Worm (Caenorhabditis elegans) whole organism, L2 larva: Measurements from ENCODE around the gene hpo-8.

Source experiments
- F13H6.1 ChIP-seq: sonication (generic microtip); optimal IDR thresholded peaks from 2 replicates; lab custom pipeline; 2016; ENCODE audit warnings: missing genetic modification characterization, missing compliant biosample characterization
- Y55F3AM.14 ChIP-seq: fragments of 200-800 bp; sonication (Bioruptor generic); optimal IDR thresholded peaks from 2 replicates; lab custom pipeline; 2018; ENCODE audit warnings: mild to moderate bottlenecking, missing genetic modification characterization, missing compliant biosample characterization
- ZK546.5 ChIP-seq: sonication (generic microtip); optimal IDR thresholded peaks from 2 replicates; lab custom pipeline; 2017; ENCODE audit warnings: missing biosample characterization, missing genetic modification characterization
- alr-1 ChIP-seq: fragments of 150-350 bp; optimal IDR thresholded peaks from 2 replicates; lab custom pipeline; 2014; ENCODE audit warnings: missing biosample characterization, missing genetic modification characterization
- aly-2 ChIP-seq: fragments of 150-350 bp; optimal IDR thresholded peaks from 2 replicates; lab custom pipeline; 2014; ENCODE audit warnings: missing biosample characterization, missing genetic modification characterization
- ama-1 ChIP-seq: fragments of 150-350 bp; optimal IDR thresholded peaks from 2 replicates; lab custom pipeline; 2018; ENCODE audit warnings: inconsistent platforms
- blmp-1 ChIP-seq: sonication (generic microtip); optimal IDR thresholded peaks from 2 replicates; lab custom pipeline; 2017; ENCODE audit warnings: missing genetic modification characterization, mild to moderate bottlenecking, missing compliant biosample characterization, antibody characterized with exemption, moderate library complexity; ENCODE audit not compliant: insufficient read depth
- crh-2 ChIP-seq: sonication (generic microtip); optimal IDR thresholded peaks from 2 replicates; lab custom pipeline; 2017; ENCODE audit warnings: missing biosample characterization, missing genetic modification characterization
- dmd-4 ChIP-seq: sonication (generic microtip); optimal IDR thresholded peaks from 2 replicates; lab custom pipeline; 2017; ENCODE audit warnings: missing biosample characterization, missing genetic modification characterization
- egl-27 ChIP-seq: sonication (generic microtip); optimal IDR thresholded peaks from 3 replicates; lab custom pipeline; 2017; ENCODE audit warnings: missing biosample characterization, missing genetic modification reagents, missing genetic modification characterization
- elt-1 ChIP-seq: fragments of 150-350 bp; optimal IDR thresholded peaks from 2 replicates; lab custom pipeline; 2014; ENCODE audit warnings: missing biosample characterization, missing genetic modification characterization
- elt-3 ChIP-seq: sonication (generic microtip); optimal IDR thresholded peaks from 2 replicates; lab custom pipeline; 2017; ENCODE audit warnings: missing biosample characterization, missing genetic modification characterization
- fos-1 ChIP-seq: fragments of 150-350 bp; optimal IDR thresholded peaks from 2 replicates; lab custom pipeline; 2014; ENCODE audit warnings: missing biosample characterization, missing genetic modification characterization
- lin-13 ChIP-seq: fragments of 150-350 bp; optimal IDR thresholded peaks from 2 replicates; lab custom pipeline; 2014; ENCODE audit warnings: missing biosample characterization, missing genetic modification reagents, missing genetic modification characterization
- lin-39 ChIP-seq: fragments of 150-350 bp; optimal IDR thresholded peaks from 2 replicates; lab custom pipeline; 2014; ENCODE audit warnings: missing biosample characterization, missing genetic modification reagents, missing genetic modification characterization
- lsy-2 ChIP-seq, 2 experiments: fragments of 150-350 bp in 1 of 2; sonication (generic microtip) in 1 of 2; optimal IDR thresholded peaks; 2 replicates each; lab custom pipeline; 2014 to 2017; ENCODE audit warnings: missing biosample characterization in 2 of 2, missing genetic modification characterization in 2 of 2
- mbf-1 ChIP-seq: sonication (generic microtip); optimal IDR thresholded peaks from 2 replicates; lab custom pipeline; 2017; ENCODE audit warnings: missing biosample characterization, missing genetic modification characterization
- nhr-10 ChIP-seq: sonication (generic microtip); optimal IDR thresholded peaks from 2 replicates; lab custom pipeline; 2017; ENCODE audit warnings: missing biosample characterization, missing genetic modification characterization
- nhr-129 ChIP-seq: fragments of 150-350 bp; optimal IDR thresholded peaks from 2 replicates; lab custom pipeline; 2014; ENCODE audit warnings: missing biosample characterization, missing genetic modification characterization
- nhr-21 ChIP-seq: fragments of 150-350 bp; optimal IDR thresholded peaks from 2 replicates; lab custom pipeline; 2014; ENCODE audit warnings: missing biosample characterization, missing genetic modification characterization
- nhr-23 ChIP-seq: fragments of 150-350 bp; optimal IDR thresholded peaks from 2 replicates; lab custom pipeline; 2014; ENCODE audit warnings: missing biosample characterization, missing genetic modification reagents, missing genetic modification characterization
- nhr-237 ChIP-seq: fragments of 150-350 bp; optimal IDR thresholded peaks from 2 replicates; lab custom pipeline; 2014; ENCODE audit warnings: missing biosample characterization, missing genetic modification characterization
- nhr-77 ChIP-seq: fragments of 150-350 bp; optimal IDR thresholded peaks from 2 replicates; lab custom pipeline; 2014; ENCODE audit warnings: missing biosample characterization, missing genetic modification characterization
- peb-1 ChIP-seq: fragments of 150-350 bp; optimal IDR thresholded peaks from 2 replicates; lab custom pipeline; 2014; ENCODE audit warnings: missing biosample characterization, missing genetic modification characterization
- sma-9 ChIP-seq, 2 experiments: fragments of 150-350 bp in 1 of 2; sonication (generic microtip) in 1 of 2; optimal IDR thresholded peaks; 2 replicates each; lab custom pipeline; 2014 to 2016; ENCODE audit warnings: missing genetic modification characterization in 2 of 2, mild to moderate bottlenecking in 1 of 2, missing biosample characterization in 1 of 2, missing compliant biosample characterization in 1 of 2, missing genetic modification reagents in 1 of 2, moderate library complexity in 1 of 2
- snpc-4 ChIP-seq: fragments of 150-350 bp; optimal IDR thresholded peaks from 2 replicates; lab custom pipeline; 2014; ENCODE audit warnings: missing biosample characterization, missing genetic modification characterization
- unc-39 ChIP-seq: fragments of 150-350 bp; optimal IDR thresholded peaks from 2 replicates; lab custom pipeline; 2014; ENCODE audit warnings: missing biosample characterization, missing genetic modification characterization
- unc-55 ChIP-seq: fragments of 150-350 bp; sonication (generic microtip); optimal IDR thresholded peaks from 3 replicates; lab custom pipeline; 2014; ENCODE audit warnings: missing biosample characterization, missing genetic modification reagents, missing genetic modification characterization
- unc-62 ChIP-seq: fragments of 150-350 bp; optimal IDR thresholded peaks from 2 replicates; lab custom pipeline; 2014; ENCODE audit warnings: missing biosample characterization, missing genetic modification reagents, missing genetic modification characterization
- ztf-1 ChIP-seq: fragments of 200-800 bp; sonication (Bioruptor generic); conservative IDR thresholded peaks from 2 replicates; pipeline ENCODE4 v1.3.6; 2022; ENCODE audit warnings: missing genetic modification characterization, missing compliant biosample characterization
- ztf-11 ChIP-seq: sonication (generic microtip); optimal IDR thresholded peaks from 2 replicates; lab custom pipeline; 2017; ENCODE audit warnings: missing biosample characterization, missing genetic modification characterization
- ztf-4 ChIP-seq: fragments of 150-350 bp; optimal IDR thresholded peaks from 2 replicates; lab custom pipeline; 2014; ENCODE audit warnings: missing biosample characterization, missing genetic modification characterization

The hpo-8 gene

DNA sequence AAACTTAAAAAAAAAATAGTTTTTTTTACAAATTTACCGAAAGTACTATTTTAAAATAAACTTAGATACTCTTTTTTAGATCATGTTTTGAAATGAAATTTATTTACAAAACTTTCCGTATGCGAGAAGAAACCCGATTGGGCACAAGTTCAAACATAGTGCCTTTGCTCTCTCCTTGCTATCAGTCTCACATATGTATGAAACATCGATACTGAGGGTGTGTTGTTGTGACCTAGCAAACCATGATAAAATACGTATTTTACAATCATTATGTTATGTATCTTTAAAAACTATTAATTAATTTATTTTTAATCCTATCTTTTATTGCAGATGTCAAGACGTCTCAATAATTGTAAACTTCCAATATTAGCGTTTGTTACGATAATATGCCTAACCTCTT, 29.0 kb upstream of the hpo-8 start:
- TF ChIP-seq lsy-2 (tag; optimal IDR thresholded peaks at IDR 0.05; lab: Kevin White, UChicago): no peak
- peak; percentile 93 for TF ChIP-seq fos-1 (tag; lab: Kevin White, UChicago)

DNA sequence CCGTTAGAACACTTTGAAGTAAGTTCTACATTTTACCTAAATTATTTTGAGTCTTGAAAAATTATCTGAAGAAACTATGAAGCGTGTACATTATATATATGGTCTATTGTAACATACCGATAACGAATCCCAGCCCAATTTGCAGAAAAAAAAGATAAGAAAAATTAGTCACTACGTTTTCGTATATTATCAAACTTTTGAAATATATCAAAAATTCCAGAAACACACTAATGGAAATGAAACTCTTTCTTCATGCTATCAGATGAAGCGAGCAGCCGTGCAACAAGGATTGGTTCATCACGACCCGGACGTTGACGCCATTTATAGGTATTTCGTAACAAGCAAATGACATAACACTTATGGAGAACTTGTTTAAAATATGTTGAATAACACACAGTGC, 27.2 kb upstream of the hpo-8 start:
- TF ChIP-seq nhr-23 (tag; lab: Kevin White, UChicago): no peak
- TF ChIP-seq fos-1 (tag; lab: Kevin White, UChicago): peak; percentile 91
- TF ChIP-seq, all 48 proteins: peak for 1

DNA sequence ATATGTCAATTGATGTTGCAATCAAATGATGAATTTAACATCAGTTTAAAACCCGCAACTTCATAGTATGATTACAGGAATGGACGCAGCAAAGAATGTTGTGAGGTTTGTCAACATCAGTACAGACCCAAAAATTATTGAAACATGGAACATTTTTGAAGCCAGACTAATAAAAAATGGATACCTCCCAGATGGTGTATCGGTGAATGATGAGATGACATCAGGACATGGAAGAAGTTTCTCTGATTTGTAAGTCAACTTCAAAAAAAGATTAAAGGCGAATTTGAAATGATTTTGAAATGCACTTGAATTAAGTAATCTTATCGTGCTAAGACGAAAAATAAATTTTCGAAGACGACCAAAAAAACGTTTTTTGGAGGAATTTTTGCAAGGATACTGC, 25.2 kb upstream of the hpo-8 start:
- TF ChIP-seq elt-3 (tag; lab: Kevin White, UChicago) (no peak), lin-39 (tag; lab: Kevin White, UChicago) (no peak), ztf-11 (tag; lab: Kevin White, UChicago) (no peak), nhr-10 (tag; lab: Kevin White, UChicago) (no peak), ztf-1 (no peak), ama-1 (lab: Kevin White, UChicago) (no peak), lin-13 (no peak), snpc-4 (no peak), unc-55 (no peak), unc-62 (GFP tag; lab: Kevin White, UChicago) (no peak)

ce11 chrV:6817184-6817583, 21.9 kb upstream of the hpo-8 start, which contains the start of gene dmsr-14:
TSS of gene dmsr-14 (minus strand) at chrV:6817284.
- no peak for TF ChIP-seq fos-1 (tag; lab: Kevin White, UChicago)

DNA sequence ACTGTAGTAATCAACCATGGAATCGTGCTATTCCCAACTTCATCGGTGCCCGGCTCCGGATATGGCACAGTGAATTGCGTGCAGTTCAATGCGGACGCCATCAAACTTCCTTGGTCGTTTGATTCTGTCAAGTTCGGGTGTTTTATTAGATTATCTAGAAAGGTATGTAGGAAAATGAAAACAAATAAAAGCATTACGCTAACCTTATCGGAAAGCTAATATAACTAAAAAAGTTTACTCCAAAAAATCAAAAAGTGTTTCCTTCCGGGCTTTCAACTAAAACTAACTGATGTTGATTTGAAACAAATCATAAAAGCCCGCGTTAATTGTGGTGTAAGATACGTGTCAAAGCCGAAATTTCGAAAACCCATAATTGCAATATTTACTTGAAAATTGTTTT, 19.3 kb upstream of the hpo-8 start, which contains the start of gene dmsr-13:
Gene dmsr-13 (minus strand): TSS at position 101 of the 400 bp plus-strand sequence.
- TF ChIP-seq nhr-237 (no peak), nhr-129 (tag; lab: Kevin White, UChicago) (no peak), blmp-1 (tag; lab: Kevin White, UChicago) (no peak), alr-1 (no peak)

ce11 chrV:6821509-6821908, 17.6 kb upstream of the hpo-8 start, which contains the start of gene T15B7.8:
TSS of gene T15B7.8 (plus strand) at chrV:6821809.
- TF ChIP-seq nhr-237: no peak
- TF ChIP-seq nhr-77: no peak
- no peak for TF ChIP-seq snpc-4
- no peak for TF ChIP-seq lin-39 (tag; lab: Kevin White, UChicago)
- no peak for TF ChIP-seq ztf-4 (tag; lab: Kevin White, UChicago)
- TF ChIP-seq peb-1 (tag; lab: Kevin White, UChicago): no peak
- no peak for TF ChIP-seq crh-2
- no peak for TF ChIP-seq alr-1
- TF ChIP-seq dmd-4 (tag; lab: Kevin White, UChicago): no peak
- no peak for TF ChIP-seq ztf-1
- TF ChIP-seq Y55F3AM.14: no peak
- TF ChIP-seq nhr-23 (tag; lab: Kevin White, UChicago): no peak
- no peak for TF ChIP-seq egl-27 (tag; lab: Kevin White, UChicago)
- no peak for TF ChIP-seq aly-2 (tag; lab: Kevin White, UChicago)
- TF ChIP-seq ama-1 (lab: Kevin White, UChicago): no peak
- no peak for TF ChIP-seq nhr-21

ce11 chrV:6823432-6823831, 15.7 kb upstream of the hpo-8 start:
- TF ChIP-seq mbf-1 (no peak), crh-2 (peak; percentile 47), unc-55 (no peak), F13H6.1 (tag; lab: Kevin White, UChicago) (no peak), ZK546.5 (tag; lab: Kevin White, UChicago) (no peak), ztf-1 (no peak), ztf-11 (tag; lab: Kevin White, UChicago) (no peak), egl-27 (tag; lab: Kevin White, UChicago) (no peak), elt-1 (no peak), sma-9 (GFP tag; optimal IDR thresholded peaks at IDR 0.05; lab: Kevin White, UChicago) (peak; percentile 68), sma-9 (tag; optimal IDR thresholded peaks at IDR 0.05; lab: Kevin White, UChicago) (no peak), fos-1 (tag; lab: Kevin White, UChicago) (peak; percentile 97), unc-39 (no peak)
- TF ChIP-seq, all 48 proteins: peak for 3
